Worm (Caenorhabditis elegans) whole organism, L4 larva: ENCODE data around the gene damt-1.

Experiments
- F26F4.8 ChIP-seq: fragments of 200-800 bp; sonication (Bioruptor generic); conservative IDR thresholded peaks from 2 replicates; pipeline ENCODE4 v1.3.6; 2022; ENCODE audit warnings: missing genetic modification characterization, missing compliant biosample characterization
- F44E2.7 ChIP-seq: fragments of 200-800 bp; sonication (Bioruptor generic); IDR thresholded peaks from 2 replicates; pipeline ENCODE4 v2.1.2; 2022; ENCODE audit warnings: missing genetic modification characterization, missing compliant biosample characterization
- R02D3.7 ChIP-seq: fragments of 150-350 bp; sonication (generic microtip); optimal IDR thresholded peaks from 3 replicates; lab custom pipeline; 2014; ENCODE audit warnings: missing biosample characterization, missing genetic modification characterization
- aly-2 ChIP-seq: sonication (generic microtip); optimal IDR thresholded peaks from 2 replicates; lab custom pipeline; 2018; ENCODE audit warnings: missing biosample characterization, missing genetic modification characterization
- ama-1 ChIP-seq: fragments of 150-350 bp; optimal IDR thresholded peaks from 2 replicates; lab custom pipeline; 2014; ENCODE audit warnings: inconsistent platforms, mixed read lengths
- arid-1 ChIP-seq: fragments of 200-800 bp; sonication (Bioruptor generic); conservative IDR thresholded peaks from 2 replicates; pipeline ENCODE4 v1.3.6; 2022; ENCODE audit warnings: missing genetic modification reagents, missing genetic modification characterization, missing compliant biosample characterization
- attf-4 ChIP-seq: sonication (generic microtip); optimal IDR thresholded peaks from 3 replicates; lab custom pipeline; 2017; ENCODE audit warnings: missing biosample characterization, missing genetic modification characterization
- ceh-28 ChIP-seq: fragments of 150-350 bp; optimal IDR thresholded peaks from 2 replicates; lab custom pipeline; 2014; ENCODE audit warnings: missing biosample characterization, missing genetic modification reagents, missing genetic modification characterization
- ceh-44 ChIP-seq: fragments of 200-800 bp; sonication (Bioruptor generic); IDR thresholded peaks from 2 replicates; pipeline ENCODE4 v1.3.6; 2022; ENCODE audit warnings: missing genetic modification reagents, missing genetic modification characterization, missing compliant biosample characterization
- ctbp-1 ChIP-seq: fragments of 200-800 bp; sonication (Bioruptor generic); IDR thresholded peaks from 2 replicates; pipeline ENCODE4 v1.3.6; 2022; ENCODE audit warnings: missing genetic modification reagents, missing genetic modification characterization, missing compliant biosample characterization
- daf-12 ChIP-seq: fragments of 150-350 bp; optimal IDR thresholded peaks from 2 replicates; lab custom pipeline; 2014; ENCODE audit warnings: missing biosample characterization, missing genetic modification reagents, missing genetic modification characterization
- daf-16 ChIP-seq, 3 experiments: sonication (generic microtip); optimal IDR thresholded peaks; 2 replicates each; lab custom pipeline; 2016 to 2017; ENCODE audit warnings: missing genetic modification characterization in 3 of 3, missing genetic modification reagents in 3 of 3, mild to moderate bottlenecking in 2 of 3, missing compliant biosample characterization in 2 of 3, missing biosample characterization in 1 of 3, moderate library complexity in 1 of 3
- daf-8 ChIP-seq: fragments of 200-800 bp; sonication (Bioruptor generic); IDR thresholded peaks from 2 replicates; pipeline ENCODE4 v1.3.6; 2022; ENCODE audit warnings: missing genetic modification characterization, missing compliant biosample characterization
- dmd-6 ChIP-seq: fragments of 200-800 bp; sonication (Bioruptor generic); IDR thresholded peaks from 2 replicates; pipeline ENCODE4 v1.3.6; 2022; ENCODE audit warnings: missing genetic modification reagents, missing genetic modification characterization, missing compliant biosample characterization
- duxl-1 ChIP-seq: sonication (generic microtip); optimal IDR thresholded peaks from 2 replicates; lab custom pipeline; 2016; ENCODE audit warnings: mild to moderate bottlenecking, missing genetic modification characterization, moderate library complexity, missing compliant biosample characterization; ENCODE audit not compliant: poor library complexity
- dve-1 ChIP-seq: sonication (generic microtip); optimal IDR thresholded peaks from 2 replicates; lab custom pipeline; 2017; ENCODE audit warnings: antibody characterized with exemption, mild to moderate bottlenecking, missing genetic modification characterization, missing compliant biosample characterization; ENCODE audit not compliant: insufficient read depth
- egl-43 ChIP-seq: fragments of 200-800 bp; sonication (Bioruptor generic); IDR thresholded peaks from 2 replicates; pipeline ENCODE4 v1.3.6; 2022; ENCODE audit warnings: missing genetic modification reagents, missing genetic modification characterization, missing compliant biosample characterization
- hif-1 ChIP-seq, 2 experiments: sonication (generic microtip); optimal IDR thresholded peaks; 2 replicates each; lab custom pipeline; 2016 to 2017; ENCODE audit warnings: missing compliant biosample characterization in 2 of 2, missing genetic modification characterization in 2 of 2, missing genetic modification reagents in 2 of 2, missing genotype in 2 of 2, mild to moderate bottlenecking in 1 of 2
- hlh-11 ChIP-seq: fragments of 200-800 bp; sonication (Bioruptor generic); optimal IDR thresholded peaks from 2 replicates; lab custom pipeline; 2018; ENCODE audit warnings: mild to moderate bottlenecking, missing genetic modification characterization, missing compliant biosample characterization
- lin-1 ChIP-seq: fragments of 200-800 bp; sonication (Bioruptor generic); IDR thresholded peaks from 2 replicates; pipeline ENCODE4 v1.3.6; 2022; ENCODE audit warnings: missing genetic modification reagents, missing genetic modification characterization, missing compliant biosample characterization
- lir-3 ChIP-seq: sonication (generic microtip); optimal IDR thresholded peaks from 2 replicates; lab custom pipeline; 2016; ENCODE audit warnings: mild to moderate bottlenecking, missing genetic modification characterization, missing compliant biosample characterization
- lsy-2 ChIP-seq, 2 experiments: fragments of 150-350 bp in 1 of 2; sonication (generic microtip) in 1 of 2; optimal IDR thresholded peaks; 2 replicates each; lab custom pipeline; 2014 to 2017; ENCODE audit warnings: missing biosample characterization in 2 of 2, missing genetic modification characterization in 2 of 2
- mdl-1 ChIP-seq, 2 experiments: fragments of 150-350 bp in 1 of 2; sonication (generic microtip) in 1 of 2; optimal IDR thresholded peaks; 2 replicates each; lab custom pipeline; 2014 to 2017; ENCODE audit warnings: missing biosample characterization in 2 of 2, missing genetic modification characterization in 2 of 2
- mdt-29 ChIP-seq: fragments of 200-800 bp; sonication (Bioruptor generic); IDR thresholded peaks from 2 replicates; pipeline ENCODE4 v1.3.6; 2022; ENCODE audit warnings: missing genetic modification reagents, missing genetic modification characterization, missing compliant biosample characterization
- mes-2 ChIP-seq: sonication (generic microtip); optimal IDR thresholded peaks from 2 replicates; lab custom pipeline; 2016; ENCODE audit warnings: missing genotype, mild to moderate bottlenecking, missing genetic modification characterization, missing compliant biosample characterization; ENCODE audit not compliant: poor library complexity, severe bottlenecking
- mxl-3 ChIP-seq: fragments of 200-800 bp; sonication (Bioruptor generic); optimal IDR thresholded peaks from 2 replicates; lab custom pipeline; 2018; ENCODE audit warnings: mild to moderate bottlenecking, missing genetic modification characterization, missing compliant biosample characterization
- nhr-10 ChIP-seq: fragments of 150-350 bp; optimal IDR thresholded peaks from 2 replicates; lab custom pipeline; 2014; ENCODE audit warnings: missing biosample characterization, missing genetic modification characterization
- nhr-11 ChIP-seq: fragments of 150-350 bp; optimal IDR thresholded peaks from 2 replicates; lab custom pipeline; 2014; ENCODE audit warnings: missing biosample characterization, missing genetic modification characterization
- nhr-237 ChIP-seq: sonication (generic microtip); optimal IDR thresholded peaks from 2 replicates; lab custom pipeline; 2017; ENCODE audit warnings: missing biosample characterization, missing genetic modification characterization
- nhr-28 ChIP-seq: fragments of 150-350 bp; optimal IDR thresholded peaks from 2 replicates; lab custom pipeline; 2014; ENCODE audit warnings: missing biosample characterization, missing genetic modification characterization
- nhr-41 ChIP-seq: fragments of 200-800 bp; sonication (Bioruptor generic); IDR thresholded peaks from 2 replicates; pipeline ENCODE4 v1.3.6; 2022; ENCODE audit warnings: missing genetic modification reagents, missing genetic modification characterization, missing compliant biosample characterization
- nhr-42 ChIP-seq: fragments of 200-800 bp; sonication (Bioruptor generic); IDR thresholded peaks from 2 replicates; pipeline ENCODE4 v1.3.6; 2022; ENCODE audit warnings: missing genetic modification characterization, missing compliant biosample characterization
- nhr-6 ChIP-seq: fragments of 150-350 bp; optimal IDR thresholded peaks from 2 replicates; lab custom pipeline; 2014; ENCODE audit warnings: missing biosample characterization, missing genetic modification characterization
- nhr-77 ChIP-seq: fragments of 150-350 bp; optimal IDR thresholded peaks from 2 replicates; lab custom pipeline; 2014; ENCODE audit warnings: missing biosample characterization, missing genetic modification characterization
- pha-4 ChIP-seq, 2 experiments: fragments of 150-350 bp in 1 of 2; fragments of 200-800 bp in 1 of 2; sonication (Bioruptor generic) in 1 of 2; IDR thresholded peaks in 1 of 2; optimal IDR thresholded peaks in 1 of 2; 2 replicates each; pipeline versions ENCODE4 v1.3.6 to Lab custom; 2014 to 2022; ENCODE audit warnings: missing genetic modification characterization in 2 of 2, missing genetic modification reagents in 2 of 2, missing biosample characterization in 1 of 2, missing compliant biosample characterization in 1 of 2
- php-3 ChIP-seq: fragments of 200-800 bp; sonication (Bioruptor generic); IDR thresholded peaks from 2 replicates; pipeline ENCODE4 v1.3.6; 2022; ENCODE audit warnings: missing genetic modification reagents, missing genetic modification characterization, missing compliant biosample characterization
- pqm-1 ChIP-seq: sonication (generic microtip); optimal IDR thresholded peaks from 2 replicates; lab custom pipeline; 2017; ENCODE audit warnings: missing biosample characterization, missing genetic modification characterization
- rbr-2 ChIP-seq: sonication (generic microtip); optimal IDR thresholded peaks from 2 replicates; lab custom pipeline; 2016; ENCODE audit warnings: missing genotype, missing genetic modification characterization, missing compliant biosample characterization
- set-16 ChIP-seq: fragments of 200-800 bp; sonication (Bioruptor generic); IDR thresholded peaks from 2 replicates; pipeline ENCODE4 v1.3.6; 2022; ENCODE audit warnings: missing genetic modification reagents, missing genetic modification characterization, missing compliant biosample characterization
- snpc-1.2 ChIP-seq: fragments of 200-800 bp; sonication (Bioruptor generic); IDR thresholded peaks from 2 replicates; pipeline ENCODE4 v1.3.6; 2022; ENCODE audit warnings: missing genetic modification reagents, missing genetic modification characterization, missing compliant biosample characterization
- spr-3 ChIP-seq: fragments of 200-800 bp; sonication (Bioruptor generic); optimal IDR thresholded peaks from 2 replicates; lab custom pipeline; 2018; ENCODE audit warnings: mild to moderate bottlenecking, missing genetic modification characterization, missing compliant biosample characterization
- tra-1 ChIP-seq: fragments of 200-800 bp; sonication (Bioruptor generic); IDR thresholded peaks from 2 replicates; pipeline ENCODE4 v1.3.6; 2022; ENCODE audit warnings: missing genetic modification reagents, missing genetic modification characterization, missing compliant biosample characterization
- vab-7 ChIP-seq: fragments of 200-800 bp; sonication (Bioruptor generic); IDR thresholded peaks from 2 replicates; pipeline ENCODE4 v1.3.6; 2022; ENCODE audit warnings: missing genetic modification reagents, missing genetic modification characterization, missing compliant biosample characterization
- zip-11 ChIP-seq: fragments of 200-800 bp; sonication (Bioruptor generic); IDR thresholded peaks from 2 replicates; pipeline ENCODE4 v1.3.6; 2022; ENCODE audit warnings: missing genetic modification characterization, missing compliant biosample characterization
- ztf-11 ChIP-seq: fragments of 150-350 bp; optimal IDR thresholded peaks from 2 replicates; lab custom pipeline; 2014; ENCODE audit warnings: missing biosample characterization, missing genetic modification characterization
- ztf-7 ChIP-seq: fragments of 150-350 bp; optimal IDR thresholded peaks from 2 replicates; lab custom pipeline; 2014; ENCODE audit warnings: missing biosample characterization, missing genetic modification characterization

The damt-1 gene

ce11 chrII:5748395-5748794 is 28.4 kb downstream of the damt-1 start (continued):
- TF ChIP-seq pha-4 (GFP tag; IDR thresholded peaks at IDR 0.05; lab: Robert Waterston, UW) (peak; percentile 25; the same call in 1 of the 2 replicates), pha-4 (tag; optimal IDR thresholded peaks at IDR 0.05; lab: Kevin White, UChicago) (no peak), mxl-3 (GFP tag; lab: Kevin White, UChicago) (peak; percentile 14), duxl-1 (no peak), aly-2 (tag; lab: Kevin White, UChicago) (no peak), hlh-11 (tag; lab: Kevin White, UChicago) (peak; percentile 85)

DNA sequence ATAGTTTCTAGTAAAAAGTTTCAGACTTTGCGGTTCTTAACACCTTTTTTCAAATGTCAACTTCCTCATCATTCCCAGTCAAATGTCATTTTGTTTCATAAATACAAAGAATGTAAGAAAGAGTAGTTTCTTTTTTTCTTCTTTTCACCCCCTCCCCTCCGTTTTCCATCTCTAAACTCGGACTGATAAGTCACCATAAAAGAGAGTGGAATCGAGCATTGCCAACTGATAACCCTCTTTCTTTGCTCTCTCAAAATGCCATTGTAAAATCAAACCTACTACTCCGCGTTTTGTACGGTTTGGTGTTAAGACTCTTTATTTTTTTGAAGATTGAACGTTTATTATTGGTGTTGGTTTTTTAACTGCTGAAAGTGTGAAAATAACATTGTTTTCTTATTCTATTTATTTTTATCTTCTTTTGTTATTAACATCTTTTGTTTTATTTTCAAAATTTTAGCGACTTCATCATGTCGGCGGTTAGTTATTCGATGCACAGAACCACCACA is 29.8 kb downstream of the damt-1 start, which contains the start of gene ifb-2:
TSS of gene ifb-2 (plus strand) at position 456 of the 506 bp plus-strand sequence.
- TF ChIP-seq pqm-1 (tag; lab: Kevin White, UChicago) (peak; percentile 94), lsy-2 (tag; optimal IDR thresholded peaks at IDR 0.05; lab: Kevin White, UChicago) (no peak), nhr-6 (tag; lab: Kevin White, UChicago) (peak; percentile 25), daf-16 (GFP tag; optimal IDR thresholded peaks at IDR 0.05; lab: Kevin White, UChicago) (no peak), daf-16 (tag; optimal IDR thresholded peaks at IDR 0.05; lab: Kevin White, UChicago) (peak; percentile 44), dve-1 (tag; lab: Kevin White, UChicago) (peak; percentile 44), daf-8 (GFP tag; lab: Robert Waterston, UW) (no peak), hlh-11 (tag; lab: Kevin White, UChicago) (peak; percentile 62), nhr-28 (tag; lab: Kevin White, UChicago) (peak; percentile 80), lin-1 (no peak), dmd-6 (GFP tag; lab: Robert Waterston, UW) (peak; percentile 65), nhr-41 (GFP tag; lab: Robert Waterston, UW) (0 out of 2 replicates have a peak, but pooled peaks have one; percentile 48), ctbp-1 (GFP tag; lab: Robert Waterston, UW) (no peak), nhr-77 (tag; lab: Kevin White, UChicago) (peak; percentile 23)

DNA sequence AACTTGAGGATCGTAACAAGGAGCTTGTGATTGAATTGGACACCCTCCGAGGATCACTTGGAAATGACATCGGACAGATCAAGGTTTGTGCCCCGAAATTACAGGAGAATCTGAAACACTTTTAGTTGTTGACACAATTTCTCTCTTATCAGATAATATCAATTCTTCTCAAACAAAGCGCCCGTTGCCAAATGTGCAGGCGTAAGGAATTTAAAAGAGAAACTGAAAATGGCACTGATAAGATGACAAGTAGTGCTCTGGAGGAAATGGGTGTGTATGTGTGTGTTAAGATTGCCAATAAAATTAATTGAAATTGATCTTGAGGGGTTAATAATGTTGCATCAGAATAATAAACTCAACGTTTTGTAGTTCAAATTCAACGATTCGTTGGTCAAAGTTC is 31.4 kb downstream of the damt-1 start:
- TF ChIP-seq mdt-29 (GFP tag; lab: Robert Waterston, UW) (no peak), zip-11 (no peak), egl-43 (GFP tag; lab: Robert Waterston, UW) (no peak), nhr-237 (no peak), ceh-28 (tag; lab: Kevin White, UChicago) (no peak), php-3 (GFP tag; lab: Robert Waterston, UW) (no peak; the same call in 1 of the 2 replicates), nhr-11 (no peak), rbr-2 (tag; lab: Kevin White, UChicago) (no peak), tra-1 (GFP tag; lab: Robert Waterston, UW) (0 out of 2 replicates have a peak, but pooled peaks have one; percentile 49), nhr-77 (tag; lab: Kevin White, UChicago) (peak; percentile 69), hlh-11 (tag; lab: Kevin White, UChicago) (peak; percentile 60), nhr-41 (GFP tag; lab: Robert Waterston, UW) (no peak), F44E2.7 (GFP tag; lab: Robert Waterston, UW) (no peak), daf-12 (tag; lab: Kevin White, UChicago) (no peak), hif-1 (tag; optimal IDR thresholded peaks at IDR 0.05; lab: Kevin White, UChicago) (no peak), snpc-1.2 (GFP tag; lab: Robert Waterston, UW) (no peak), R02D3.7 (tag; lab: Kevin White, UChicago) (no peak), arid-1 (GFP tag; lab: Robert Waterston, UW) (no peak), ama-1 (lab: Kevin White, UChicago) (peak; percentile 8), spr-3 (no peak), set-16 (GFP tag; lab: Robert Waterston, UW) (no peak), ctbp-1 (GFP tag; lab: Robert Waterston, UW) (no peak), ceh-44 (GFP tag; lab: Robert Waterston, UW) (no peak), attf-4 (tag; lab: Kevin White, UChicago) (no peak), vab-7 (GFP tag; lab: Robert Waterston, UW) (no peak), mdl-1 (tag; optimal IDR thresholded peaks at IDR 0.05; lab: Kevin White, UChicago) (no peak), mes-2 (tag; lab: Kevin White, UChicago) (peak; percentile 9), F26F4.8 (GFP tag; lab: Robert Waterston, UW) (no peak), lir-3 (no peak), nhr-42 (GFP tag; lab: Robert Waterston, UW) (no peak), nhr-10 (no peak), ztf-11 (tag; lab: Kevin White, UChicago) (no peak), ztf-7 (tag; lab: Kevin White, UChicago) (no peak)
